Fruit fly (Drosophila melanogaster) ovary, adult (tissue): ENCODE data around the gene scny.
A peak's percentile ranks its signal among the peaks of the same experiment; 100 is the strongest.

ENCODE experiments used
- CG17801 ChIP-seq: fragments of 200-800 bp; optimal IDR thresholded peaks from 2 replicates; lab custom pipeline; 2019; ENCODE audit warnings: missing biosample characterization, mild to moderate bottlenecking, missing genetic modification characterization, moderate library complexity; ENCODE audit not compliant: partially characterized antibody

Gene scny

dm6 chr3L:5768532-5769497 is at the start of gene scny, which contains the start of gene Ppat-Dpck:
Gene scny, plus strand, starts transcription at chr3L:5769002.
Gene Ppat-Dpck, minus strand, starts transcription at chr3L:5768794.
- peak; percentile 35 for TF ChIP-seq CG17801 (GFP tag; lab: Kevin White, UChicago)

dm6 chr3L:5731639-5732038 is 37.2 kb upstream of the scny start:
- TF ChIP-seq CG17801 (GFP tag; lab: Kevin White, UChicago), result no peak

dm6 chr3L:5749616-5750336 is 19.0 kb upstream of the scny start:
- TF ChIP-seq CG17801 (GFP tag; lab: Kevin White, UChicago), result peak; percentile 8

dm6 chr3L:5751417-5751739 is 17.4 kb upstream of the scny start:
- TF ChIP-seq CG17801 (GFP tag; lab: Kevin White, UChicago), result no peak

dm6 chr3L:5751740-5752579 is 16.8 kb upstream of the scny start, which contains the start of gene DnaJ-1:
Gene DnaJ-1, minus strand, starts transcription at chr3L:5752189.
- peak; percentile 77 for TF ChIP-seq CG17801 (GFP tag; lab: Kevin White, UChicago)

DNA sequence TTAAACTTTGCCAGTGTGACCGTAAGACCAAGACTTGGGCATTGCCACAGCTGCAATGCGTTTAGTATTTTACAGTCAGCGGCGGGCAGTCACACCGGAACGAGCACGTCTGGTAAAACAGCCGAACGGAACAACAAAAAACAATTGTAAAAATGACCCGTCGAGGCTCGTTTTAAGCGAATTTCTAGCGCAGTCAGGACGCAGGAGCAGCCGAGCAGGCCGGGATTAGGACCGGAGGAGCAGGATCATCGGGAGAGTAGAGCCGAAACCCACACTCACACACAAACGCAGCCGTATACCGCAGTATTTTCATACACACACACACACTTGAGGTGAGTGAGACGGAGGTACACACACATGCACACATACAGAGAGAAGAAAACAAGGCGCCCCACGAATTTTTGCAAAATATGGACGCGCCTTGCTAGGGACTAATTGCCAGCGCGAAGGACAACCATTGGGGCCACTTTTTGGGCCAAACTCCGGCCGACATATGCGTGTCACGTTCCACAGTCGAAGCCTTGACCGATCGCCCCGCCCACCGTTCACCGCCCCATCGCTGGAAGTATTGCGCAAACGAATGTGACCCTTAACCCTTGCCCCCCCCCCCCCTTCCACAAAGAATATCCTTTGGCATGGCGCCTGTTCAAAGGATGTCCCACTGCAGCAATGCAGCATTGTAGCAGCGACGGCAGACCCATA is 15.7 kb upstream of the scny start, which contains the start of gene Usp47:
TSS of gene Usp47 (plus strand) at position 71 of the 702 bp plus-strand sequence.
- peak; percentile 51 for TF ChIP-seq CG17801 (GFP tag; lab: Kevin White, UChicago)

dm6 chr3L:5753605-5754365 is 15.0 kb upstream of the scny start:
- no peak for TF ChIP-seq CG17801 (GFP tag; lab: Kevin White, UChicago)

DNA sequence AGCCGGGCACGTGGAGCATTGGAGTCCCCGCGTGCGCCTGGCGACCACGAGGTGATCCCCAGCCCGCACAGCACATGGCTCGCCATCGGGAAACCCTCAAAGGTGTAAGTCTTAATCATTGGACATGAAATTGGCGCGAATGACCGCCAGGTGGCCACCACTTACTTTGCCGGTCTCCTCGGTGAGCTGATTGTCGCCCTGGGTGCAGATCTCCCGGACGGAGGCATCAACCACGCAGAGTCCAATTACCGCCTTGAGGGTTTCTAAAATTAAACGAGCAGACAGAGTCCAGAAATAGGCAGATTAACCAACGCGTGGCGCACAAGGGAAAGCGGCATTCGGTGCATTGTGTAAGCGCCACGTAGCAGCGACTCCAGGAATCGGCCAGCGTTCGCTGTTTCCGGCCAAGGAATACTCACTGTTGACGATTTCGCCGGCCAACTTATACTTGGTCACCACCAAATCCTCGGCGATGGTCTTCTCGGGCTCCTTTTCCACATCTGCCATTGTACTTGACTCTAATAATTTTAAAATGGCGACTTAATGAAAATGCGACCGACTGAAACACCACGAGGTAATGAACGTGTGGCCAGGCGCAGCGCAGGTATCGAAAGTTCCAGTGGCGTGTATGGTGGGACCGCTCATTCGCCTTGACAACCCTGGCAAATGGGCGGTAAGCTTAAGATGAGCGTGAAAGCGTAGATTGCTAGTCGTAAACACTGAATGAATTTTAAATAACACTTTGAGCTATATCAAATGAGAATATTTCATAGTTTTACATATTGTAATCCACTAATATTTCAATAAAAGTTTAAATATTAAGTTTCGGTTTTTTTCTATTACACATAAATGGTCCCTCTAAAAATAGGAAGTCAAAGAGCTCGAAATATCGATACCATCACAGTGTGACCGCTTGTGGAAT is 3.6 kb upstream of the scny start, which contains the start of gene CG10576:
TSS of gene CG10576 (minus strand) at position 781 of the 922 bp plus-strand sequence.
- TF ChIP-seq CG17801 (GFP tag; lab: Kevin White, UChicago), result no peak

DNA sequence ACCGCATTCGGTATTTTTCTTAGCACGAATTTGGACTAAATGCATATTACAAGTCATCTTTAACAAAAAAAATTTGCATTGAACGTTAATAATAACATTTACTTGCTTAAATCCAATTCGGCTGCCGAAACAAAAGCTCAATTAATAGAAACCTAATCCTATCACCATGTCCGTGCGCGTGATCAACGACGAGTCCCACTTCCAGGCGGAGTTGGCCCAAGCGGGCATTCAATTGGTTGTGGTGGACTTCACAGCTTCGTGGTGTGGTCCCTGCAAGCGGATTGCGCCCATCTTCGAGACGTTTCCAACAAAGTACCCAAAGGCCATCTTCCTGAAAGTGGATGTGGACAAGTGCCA is 3.0 kb upstream of the scny start, which contains the start of gene Txl:
TSS of gene Txl (plus strand) at position 3 of the 357 bp plus-strand sequence.
- no peak for TF ChIP-seq CG17801 (GFP tag; lab: Kevin White, UChicago)

- TF ChIP-seq CG17801 (GFP tag; lab: Kevin White, UChicago), result peak; percentile 58
Measured at dm6 chr3L:5770113-5770798, 1.5 kb downstream of the scny start.

- peak; percentile 90 for TF ChIP-seq CG17801 (GFP tag; lab: Kevin White, UChicago)
Measured at dm6 chr3L:5770817-5771425, 2.1 kb downstream of the scny start.
